Worm (Caenorhabditis elegans): ENCODE results near the gene mmab-1.

The mmab-1 gene

ce11 chrIII:4930154-4930679 lies 8.3 kb upstream of the mmab-1 start, which contains the start of gene set-2:
TSS of gene set-2 (minus strand) at chrIII:4930204.
- TF ChIP-seq ref-1 (GFP tag; conservative IDR thresholded peaks at IDR 0.05), result no peak
- TF ChIP-seq flt-1 (GFP tag; IDR thresholded peaks at IDR 0.05), result peak; percentile 56; the same call in 1 of the 2 replicates
- TF ChIP-seq klf-2 (GFP tag; conservative IDR thresholded peaks at IDR 0.05), result no peak
- no peak for TF ChIP-seq tab-1 (GFP tag; IDR thresholded peaks at IDR 0.05)
- no peak for TF ChIP-seq med-1 (GFP tag; optimal IDR thresholded peaks at IDR 0.05; ENCODE audit: insufficient read depth)
- TF ChIP-seq ztf-29 (GFP tag; IDR thresholded peaks at IDR 0.05), result no peak
- no peak for TF ChIP-seq T22C8.4 (GFP tag; IDR thresholded peaks at IDR 0.05)
- peak; percentile 60; the same call in 1 of the 2 replicates for TF ChIP-seq ztf-23 (GFP tag; IDR thresholded peaks at IDR 0.05)
- peak; percentile 48 for TF ChIP-seq cog-1 (tag; optimal IDR thresholded peaks at IDR 0.05)

ce11 chrIII:4924134-4924533 lies 2.2 kb upstream of the mmab-1 start:
- no peak for TF ChIP-seq ztf-23 (GFP tag; IDR thresholded peaks at IDR 0.05)
- TF ChIP-seq klf-2 (GFP tag; conservative IDR thresholded peaks at IDR 0.05), result no peak
- TF ChIP-seq ref-1 (GFP tag; conservative IDR thresholded peaks at IDR 0.05), result no peak

ce11 chrIII:4920221-4920620 lies 1.7 kb downstream of the mmab-1 start, which contains the start of gene ula-1:
TSS of gene ula-1 (minus strand) at chrIII:4920321.
- TF ChIP-seq tab-1 (GFP tag; IDR thresholded peaks at IDR 0.05) (no peak), ref-1 (GFP tag; conservative IDR thresholded peaks at IDR 0.05) (no peak), cog-1 (tag; optimal IDR thresholded peaks at IDR 0.05) (no peak), flt-1 (GFP tag; IDR thresholded peaks at IDR 0.05) (no peak), med-1 (GFP tag; optimal IDR thresholded peaks at IDR 0.05; ENCODE audit: insufficient read depth) (no peak), ztf-29 (GFP tag; IDR thresholded peaks at IDR 0.05) (no peak), klf-2 (GFP tag; conservative IDR thresholded peaks at IDR 0.05) (no peak), ztf-23 (GFP tag; IDR thresholded peaks at IDR 0.05) (no peak), T22C8.4 (GFP tag; IDR thresholded peaks at IDR 0.05) (no peak)

ce11 chrIII:4918906-4919305 lies 3.0 kb downstream of the mmab-1 start:
- no peak for TF ChIP-seq ztf-23 (GFP tag; IDR thresholded peaks at IDR 0.05)
- no peak for TF ChIP-seq klf-2 (GFP tag; conservative IDR thresholded peaks at IDR 0.05)
- no peak for TF ChIP-seq cog-1 (tag; optimal IDR thresholded peaks at IDR 0.05)
- no peak for TF ChIP-seq med-1 (GFP tag; optimal IDR thresholded peaks at IDR 0.05; ENCODE audit: insufficient read depth)
- no peak for TF ChIP-seq flt-1 (GFP tag; IDR thresholded peaks at IDR 0.05)
- TF ChIP-seq ref-1 (GFP tag; conservative IDR thresholded peaks at IDR 0.05), result no peak
- TF ChIP-seq ztf-29 (GFP tag; IDR thresholded peaks at IDR 0.05), result no peak
- TF ChIP-seq tab-1 (GFP tag; IDR thresholded peaks at IDR 0.05), result no peak
- TF ChIP-seq T22C8.4 (GFP tag; IDR thresholded peaks at IDR 0.05), result no peak

- no peak for TF ChIP-seq klf-2 (GFP tag; conservative IDR thresholded peaks at IDR 0.05)
- TF ChIP-seq T22C8.4 (GFP tag; IDR thresholded peaks at IDR 0.05), result no peak
- TF ChIP-seq tab-1 (GFP tag; IDR thresholded peaks at IDR 0.05), result no peak
- TF ChIP-seq flt-1 (GFP tag; IDR thresholded peaks at IDR 0.05), result no peak
- no peak for TF ChIP-seq med-1 (GFP tag; optimal IDR thresholded peaks at IDR 0.05; ENCODE audit: insufficient read depth)
- no peak for TF ChIP-seq ztf-23 (GFP tag; IDR thresholded peaks at IDR 0.05)
- no peak for TF ChIP-seq ztf-29 (GFP tag; IDR thresholded peaks at IDR 0.05)
- no peak for TF ChIP-seq ref-1 (GFP tag; conservative IDR thresholded peaks at IDR 0.05)
- no peak for TF ChIP-seq cog-1 (tag; optimal IDR thresholded peaks at IDR 0.05)
These were observed 3.8 kb downstream of the mmab-1 start, which contains the start of gene rpb-8 for ce11 chrIII:4917960-4918712. TSS of gene rpb-8 (minus strand) at chrIII:4918008.

ce11 chrIII:4917077-4917476 lies 4.8 kb downstream of the mmab-1 start, which contains the start of gene rars-1:
TSS of gene rars-1 (minus strand) at chrIII:4917177.
- TF ChIP-seq med-1 (GFP tag; optimal IDR thresholded peaks at IDR 0.05; ENCODE audit: insufficient read depth) (no peak), flt-1 (GFP tag; IDR thresholded peaks at IDR 0.05) (no peak), ref-1 (GFP tag; conservative IDR thresholded peaks at IDR 0.05) (no peak), ztf-29 (GFP tag; IDR thresholded peaks at IDR 0.05) (no peak), ztf-23 (GFP tag; IDR thresholded peaks at IDR 0.05) (no peak)

- TF ChIP-seq ztf-29 (GFP tag; IDR thresholded peaks at IDR 0.05) (no peak), cog-1 (tag; optimal IDR thresholded peaks at IDR 0.05) (no peak), flt-1 (GFP tag; IDR thresholded peaks at IDR 0.05) (no peak), tab-1 (GFP tag; IDR thresholded peaks at IDR 0.05) (no peak), ztf-23 (GFP tag; IDR thresholded peaks at IDR 0.05) (no peak), klf-2 (GFP tag; conservative IDR thresholded peaks at IDR 0.05) (no peak), ref-1 (GFP tag; conservative IDR thresholded peaks at IDR 0.05) (no peak), med-1 (GFP tag; optimal IDR thresholded peaks at IDR 0.05; ENCODE audit: insufficient read depth) (no peak)
These were observed 8.2 kb downstream of the mmab-1 start for ce11 chrIII:4913736-4914135.

ce11 chrIII:4912317-4912716 lies 9.6 kb downstream of the mmab-1 start, which contains the start of the genes F26F4.9 and cee-1:
TSS of gene F26F4.9 (minus strand) at chrIII:4912521.
TSS of gene cee-1 (plus strand) at chrIII:4912699.
- no peak for TF ChIP-seq ztf-23 (GFP tag; IDR thresholded peaks at IDR 0.05)
- TF ChIP-seq cog-1 (tag; optimal IDR thresholded peaks at IDR 0.05), result peak; percentile 36
- TF ChIP-seq ztf-29 (GFP tag; IDR thresholded peaks at IDR 0.05), result no peak
- no peak for TF ChIP-seq klf-2 (GFP tag; conservative IDR thresholded peaks at IDR 0.05)
- no peak for TF ChIP-seq ref-1 (GFP tag; conservative IDR thresholded peaks at IDR 0.05)
- TF ChIP-seq T22C8.4 (GFP tag; IDR thresholded peaks at IDR 0.05), result no peak

ce11 chrIII:4910956-4911355 lies 11.0 kb downstream of the mmab-1 start, which contains the start of gene F26F4.2:
TSS of gene F26F4.2 (plus strand) at chrIII:4911256.
- TF ChIP-seq ztf-29 (GFP tag; IDR thresholded peaks at IDR 0.05) (no peak), flt-1 (GFP tag; IDR thresholded peaks at IDR 0.05) (no peak), ref-1 (GFP tag; conservative IDR thresholded peaks at IDR 0.05) (no peak), T22C8.4 (GFP tag; IDR thresholded peaks at IDR 0.05) (no peak), cog-1 (tag; optimal IDR thresholded peaks at IDR 0.05) (no peak), tab-1 (GFP tag; IDR thresholded peaks at IDR 0.05) (no peak), ztf-23 (GFP tag; IDR thresholded peaks at IDR 0.05) (no peak), klf-2 (GFP tag; conservative IDR thresholded peaks at IDR 0.05) (no peak)

All from whole organism, midembryonic.